Fruit fly (Drosophila melanogaster) whole organism, embryonic: Measurements from ENCODE around the gene CG7011.

ENCODE experiments used
- Abd-B ChIP-seq: fragments of 200-800 bp; sonication (Bioruptor generic); optimal IDR thresholded peaks from 2 replicates; lab custom pipeline; 2018; ENCODE audit warnings: missing biosample characterization, mild to moderate bottlenecking, missing genetic modification characterization, moderate library complexity
- CG10267 ChIP-seq: fragments of 200-800 bp; sonication (Bioruptor generic); optimal IDR thresholded peaks from 2 replicates; lab custom pipeline; 2018; ENCODE audit warnings: missing biosample characterization, mild to moderate bottlenecking, missing genetic modification characterization, moderate library complexity
- CG10321 ChIP-seq: fragments of 200-800 bp; sonication (Bioruptor generic); IDR thresholded peaks from 2 replicates; pipeline ENCODE4 v1.3.6; 2022; ENCODE audit warnings: missing biosample characterization, missing genetic modification characterization
- CG11085 ChIP-seq: fragments of 200-800 bp; sonication (Bioruptor generic); IDR thresholded peaks from 2 replicates; pipeline ENCODE4 v1.3.6; 2022; ENCODE audit warnings: missing biosample characterization, missing genetic modification characterization
- CG13296 ChIP-seq: fragments of 200-800 bp; sonication (Bioruptor generic); optimal IDR thresholded peaks from 3 replicates; lab custom pipeline; 2018; ENCODE audit warnings: missing biosample characterization, mild to moderate bottlenecking, missing genetic modification characterization
- CG1832 ChIP-seq: fragments of 200-800 bp; sonication (Bioruptor generic); optimal IDR thresholded peaks from 2 replicates; lab custom pipeline; 2017; ENCODE audit warnings: missing biosample characterization, mild to moderate bottlenecking, missing genetic modification characterization, inconsistent platforms
- CG2678 ChIP-seq: fragments of 200-800 bp; sonication (Bioruptor generic); optimal IDR thresholded peaks from 3 replicates; lab custom pipeline; 2019; ENCODE audit warnings: missing biosample characterization, mild to moderate bottlenecking, missing genetic modification characterization, moderate library complexity
- CG2712 ChIP-seq: fragments of 200-800 bp; optimal IDR thresholded peaks from 3 replicates; lab custom pipeline; 2019; ENCODE audit warnings: missing biosample characterization, mild to moderate bottlenecking, missing genetic modification characterization, moderate library complexity
- CG2889 ChIP-seq: fragments of 200-800 bp; sonication (Bioruptor generic); IDR thresholded peaks from 3 replicates; pipeline ENCODE4 v1.3.6; 2022; ENCODE audit warnings: missing biosample characterization, missing genetic modification characterization
- CG33557 ChIP-seq: fragments of 200-800 bp; sonication (Bioruptor generic); optimal IDR thresholded peaks from 2 replicates; lab custom pipeline; 2019; ENCODE audit warnings: missing biosample characterization, mild to moderate bottlenecking, missing genetic modification characterization, moderate library complexity
- CG34422 ChIP-seq: fragments of 200-800 bp; sonication (Bioruptor generic); IDR thresholded peaks from 3 replicates; pipeline ENCODE4 v1.3.6; 2022; ENCODE audit warnings: missing biosample characterization, missing genetic modification characterization
- CG3995 ChIP-seq: fragments of 200-800 bp; sonication (Bioruptor generic); optimal IDR thresholded peaks from 3 replicates; lab custom pipeline; 2016; ENCODE audit warnings: missing biosample characterization, missing genetic modification characterization
- CG8478 ChIP-seq: fragments of >200 bp; optimal IDR thresholded peaks from 2 replicates; lab custom pipeline; 2018
- CG9727 ChIP-seq: fragments of 200-800 bp; sonication (Bioruptor generic); optimal IDR thresholded peaks from 3 replicates; lab custom pipeline; 2017; ENCODE audit warnings: missing biosample characterization, mild to moderate bottlenecking, missing genetic modification characterization
- Chrac-16 ChIP-seq: fragments of 200-800 bp; sonication (Bioruptor generic); optimal IDR thresholded peaks from 3 replicates; lab custom pipeline; 2016; ENCODE audit warnings: missing biosample characterization, missing genetic modification characterization
- CoRest ChIP-seq: fragments of 200-800 bp; sonication (Bioruptor generic); optimal IDR thresholded peaks from 3 replicates; lab custom pipeline; 2018; ENCODE audit warnings: missing biosample characterization, mild to moderate bottlenecking, missing genetic modification characterization, moderate library complexity
- Doc3 ChIP-seq: fragments of 200-800 bp; sonication (Bioruptor generic); IDR thresholded peaks from 3 replicates; pipeline ENCODE4 v1.3.6; 2022; ENCODE audit warnings: missing biosample characterization, missing genetic modification characterization; ENCODE audit not compliant: partially characterized antibody
- ERR ChIP-seq: fragments of 200-800 bp; sonication (Bioruptor generic); optimal IDR thresholded peaks from 2 replicates; lab custom pipeline; 2016; ENCODE audit warnings: missing biosample characterization, missing genetic modification characterization
- Gug ChIP-seq: fragments of 200-800 bp; sonication (Bioruptor generic); IDR thresholded peaks from 4 replicates; pipeline ENCODE4 v1.3.6; 2022; ENCODE audit warnings: missing biosample characterization, missing genetic modification characterization
- H2.0 ChIP-seq: fragments of 200-800 bp; sonication (Bioruptor generic); IDR thresholded peaks from 2 replicates; pipeline ENCODE4 v1.3.6; 2022; ENCODE audit warnings: missing biosample characterization, missing genetic modification characterization
- Hmr ChIP-seq: fragments of 200-800 bp; sonication (Bioruptor generic); optimal IDR thresholded peaks from 3 replicates; lab custom pipeline; 2017; ENCODE audit warnings: mild to moderate bottlenecking, missing biosample characterization, missing genetic modification reagents, missing genetic modification characterization
- Hsf ChIP-seq: fragments of 200-800 bp; sonication (Bioruptor generic); optimal IDR thresholded peaks from 3 replicates; lab custom pipeline; 2016; ENCODE audit warnings: missing biosample characterization, missing genetic modification characterization
- Kr ChIP-seq: fragments of 200-800 bp; sonication (Bioruptor generic); optimal IDR thresholded peaks from 2 replicates; lab custom pipeline; 2017; ENCODE audit warnings: missing biosample characterization, mild to moderate bottlenecking, missing genetic modification characterization
- Lim3 ChIP-seq: fragments of 200-800 bp; sonication (Bioruptor generic); IDR thresholded peaks from 2 replicates; pipeline ENCODE4 v1.3.6; 2022; ENCODE audit warnings: missing biosample characterization, missing genetic modification characterization
- Ptx1 ChIP-seq: fragments of 200-800 bp; sonication (Bioruptor generic); IDR thresholded peaks from 2 replicates; pipeline ENCODE4 v1.3.6; 2022; ENCODE audit warnings: missing biosample characterization, missing genetic modification characterization
- Rx ChIP-seq: fragments of 200-800 bp; sonication (Bioruptor generic); IDR thresholded peaks from 2 replicates; pipeline ENCODE4 v1.3.6; 2022; ENCODE audit warnings: missing biosample characterization, missing genetic modification characterization
- Trl ChIP-seq, 3 experiments: fragments of >200 bp in 2 of 3; fragments of 200-800 bp in 1 of 3; sonication (Bioruptor generic) in 1 of 3; optimal IDR thresholded peaks; 2 replicates in 1 of 3; 3 replicates in 2 of 3; lab custom pipeline; 2016 to 2017; ENCODE audit warnings: missing biosample characterization in 1 of 3, missing genetic modification characterization in 1 of 3
- Xbp1 ChIP-seq: fragments of 200-800 bp; sonication (Bioruptor generic); optimal IDR thresholded peaks from 3 replicates; lab custom pipeline; 2016; ENCODE audit warnings: missing biosample characterization, mild to moderate bottlenecking, missing genetic modification characterization
- YL-1 ChIP-seq: fragments of 200-800 bp; sonication (Bioruptor generic); optimal IDR thresholded peaks from 3 replicates; lab custom pipeline; 2017; ENCODE audit warnings: missing biosample characterization, mild to moderate bottlenecking, missing genetic modification characterization
- bsh ChIP-seq, 2 experiments: fragments of 200-800 bp; sonication (Bioruptor generic); optimal IDR thresholded peaks; 2 replicates each; lab custom pipeline; 2017 to 2018; ENCODE audit warnings: mild to moderate bottlenecking in 2 of 2, missing biosample characterization in 2 of 2, missing genetic modification characterization in 2 of 2, moderate library complexity in 1 of 2
- chinmo ChIP-seq: fragments of 200-800 bp; sonication (Bioruptor generic); IDR thresholded peaks from 4 replicates; pipeline ENCODE4 v1.3.6; 2022; ENCODE audit warnings: missing biosample characterization, missing genetic modification characterization; ENCODE audit not compliant: partially characterized antibody
- chn ChIP-seq: fragments of 200-800 bp; sonication (Bioruptor generic); optimal IDR thresholded peaks from 2 replicates; lab custom pipeline; 2016; ENCODE audit warnings: missing biosample characterization, missing genetic modification characterization
- dysf ChIP-seq: fragments of 200-800 bp; sonication (Bioruptor generic); IDR thresholded peaks from 3 replicates; pipeline ENCODE4 v1.3.6; 2022; ENCODE audit warnings: missing biosample characterization, missing genetic modification characterization
- grau ChIP-seq: fragments of 200-800 bp; optimal IDR thresholded peaks from 3 replicates; lab custom pipeline; 2019; ENCODE audit warnings: missing biosample characterization, mild to moderate bottlenecking, missing genetic modification characterization, moderate library complexity
- ind ChIP-seq: fragments of 200-800 bp; sonication (Bioruptor generic); optimal IDR thresholded peaks from 3 replicates; lab custom pipeline; 2016; ENCODE audit warnings: missing biosample characterization, missing genetic modification characterization
- kah ChIP-seq: fragments of 200-800 bp; sonication (Bioruptor generic); optimal IDR thresholded peaks from 2 replicates; lab custom pipeline; 2018; ENCODE audit warnings: missing biosample characterization, mild to moderate bottlenecking, missing genetic modification characterization
- kay ChIP-seq: fragments of 200-800 bp; sonication (Bioruptor generic); optimal IDR thresholded peaks from 2 replicates; lab custom pipeline; 2016; ENCODE audit warnings: missing biosample characterization, missing genetic modification characterization
- lola ChIP-seq, 3 experiments: fragments of >200 bp in 2 of 3; fragments of 200-800 bp in 1 of 3; sonication (Bioruptor generic) in 1 of 3; optimal IDR thresholded peaks; 2 replicates each; lab custom pipeline; 2017 to 2019; ENCODE audit warnings: missing biosample characterization in 3 of 3, missing genetic modification characterization in 3 of 3, mild to moderate bottlenecking in 1 of 3, moderate library complexity in 1 of 3
- mam ChIP-seq: fragments of 200-800 bp; sonication (Bioruptor generic); optimal IDR thresholded peaks from 3 replicates; lab custom pipeline; 2016; ENCODE audit warnings: missing biosample characterization, missing genetic modification characterization
- otp ChIP-seq: fragments of 200-800 bp; sonication (Bioruptor generic); IDR thresholded peaks from 3 replicates; pipeline ENCODE4, ENCODE4 v1.3.6; 2022; ENCODE audit warnings: missing biosample characterization, missing genetic modification characterization
- rib ChIP-seq: fragments of 200-800 bp; sonication (Bioruptor generic); IDR thresholded peaks from 2 replicates; pipeline ENCODE4 v1.3.6; 2022; ENCODE audit warnings: missing biosample characterization, missing genetic modification characterization
- sens ChIP-seq: fragments of 200-800 bp; sonication (Bioruptor generic); peaks from one replicate; lab custom pipeline; 2016; ENCODE audit warnings: missing biosample characterization, missing genetic modification characterization
- slbo ChIP-seq: fragments of 200-800 bp; sonication (Bioruptor generic); IDR thresholded peaks from 2 replicates; pipeline ENCODE4 v1.3.6; 2022; ENCODE audit warnings: missing biosample characterization, missing genetic modification characterization
- sqz ChIP-seq: fragments of 200-800 bp; sonication (Bioruptor generic); optimal IDR thresholded peaks from 3 replicates; lab custom pipeline; 2018; ENCODE audit warnings: missing biosample characterization, mild to moderate bottlenecking, missing genetic modification characterization
- ssp ChIP-seq: fragments of 200-800 bp; sonication (Bioruptor generic); IDR thresholded peaks from 2 replicates; pipeline ENCODE4 v1.3.6; 2022; ENCODE audit warnings: missing biosample characterization, missing genetic modification characterization
- tin ChIP-seq: fragments of 200-800 bp; sonication (Bioruptor generic); optimal IDR thresholded peaks from 3 replicates; lab custom pipeline; 2016; ENCODE audit warnings: missing biosample characterization, missing genetic modification characterization
- tup ChIP-seq: fragments of 200-800 bp; sonication (Bioruptor generic); optimal IDR thresholded peaks from 2 replicates; lab custom pipeline; 2016; ENCODE audit warnings: missing biosample characterization, mild to moderate bottlenecking, missing genetic modification characterization, moderate library complexity
- zfh1 ChIP-seq: fragments of 200-800 bp; sonication (Bioruptor generic); IDR thresholded peaks from 3 replicates; pipeline ENCODE4 v1.3.6; 2022; ENCODE audit warnings: missing biosample characterization, missing genetic modification characterization

Gene CG7011

DNA sequence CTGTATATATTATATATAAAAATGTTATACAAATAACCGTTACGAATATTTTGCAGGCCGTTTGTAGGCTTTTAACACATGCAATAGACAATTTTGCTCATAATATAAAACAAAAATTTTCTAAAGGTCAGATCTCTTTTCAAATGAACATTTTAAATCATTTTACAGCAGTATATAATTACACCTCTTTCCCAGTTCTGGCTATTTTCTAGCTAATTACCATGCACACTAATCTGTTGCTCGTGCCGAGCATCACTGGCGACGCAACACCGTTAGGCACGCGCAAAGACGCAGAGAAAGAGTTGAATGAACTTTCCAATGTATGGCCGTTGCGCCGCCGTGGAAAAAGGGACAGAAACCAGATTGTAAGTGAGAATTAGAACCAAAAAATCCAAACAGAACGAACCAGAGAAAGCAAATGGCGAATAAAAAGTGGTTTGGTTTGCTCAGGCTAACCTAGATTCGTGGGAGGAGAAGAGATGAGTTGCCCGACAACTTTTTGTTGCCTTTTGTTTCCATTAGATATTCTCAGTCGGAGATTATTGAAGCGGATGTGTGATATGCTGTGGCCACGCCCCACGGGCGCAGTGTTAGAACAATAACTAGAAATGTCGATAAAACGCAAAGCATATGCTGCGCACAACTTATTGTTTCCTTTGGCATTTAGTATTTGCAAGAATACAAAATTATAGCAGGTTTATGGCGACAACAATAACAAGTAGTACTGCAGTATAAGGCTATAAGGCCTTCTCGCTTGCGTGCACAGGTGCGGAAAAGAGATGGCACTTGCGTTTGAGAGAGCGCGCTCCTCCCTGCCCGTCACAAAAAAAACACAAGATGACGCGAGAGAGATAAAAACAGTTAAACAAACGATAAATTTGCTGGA lies 22.1 kb downstream of the CG7011 start (continued):
- peak; percentile 24 for TF ChIP-seq Chrac-16
- no peak for TF ChIP-seq tup (GFP tag; lab: Kevin White, UChicago)
- peak; percentile 3 for TF ChIP-seq Abd-B (GFP tag; lab: Kevin White, UChicago)
- TF ChIP-seq bsh (GFP tag; optimal IDR thresholded peaks at IDR 0.05; lab: Kevin White, UChicago) = peak in 1 of 2 experiments; percentile 4
- TF ChIP-seq sens = peak; percentile 76
- peak; percentile 30 for TF ChIP-seq kay (GFP tag; lab: Kevin White, UChicago)
- TF ChIP-seq ind (GFP tag; lab: Kevin White, UChicago) = peak; percentile 1
- TF ChIP-seq CG33557 (GFP tag; lab: Kevin White, UChicago) = no peak
- TF ChIP-seq CG10267 (tag; lab: Kevin White, UChicago) = peak; percentile 8
- TF ChIP-seq Kr (GFP tag; lab: Kevin White, UChicago) = peak; percentile 30
- peak; percentile 32; the same call in 2 of the 3 replicates for TF ChIP-seq CG34422 (GFP tag; lab: Robert Waterston, UW)
- peak; percentile 11; the same call in 1 of the 4 replicates for TF ChIP-seq Gug
- TF ChIP-seq chinmo = peak; percentile 80; the same call in 3 of the 4 replicates
- peak; percentile 15 for TF ChIP-seq Hsf (GFP tag; lab: Kevin White, UChicago)
- TF ChIP-seq mam (GFP tag; lab: Kevin White, UChicago) = peak; percentile 9
- 0 out of 2 replicates have a peak, but pooled peaks have one; percentile 26 for TF ChIP-seq H2.0 (GFP tag; lab: Robert Waterston, UW)
- TF ChIP-seq CG10321 (GFP tag; lab: Robert Waterston, UW) = peak; percentile 96
- TF ChIP-seq ERR (GFP tag; lab: Kevin White, UChicago) = no peak
- peak; percentile 38 for TF ChIP-seq grau (tag; lab: Kevin White, UChicago)
- no peak for TF ChIP-seq CG8478
- TF ChIP-seq kah (GFP tag; lab: Kevin White, UChicago) = peak; percentile 0
- TF ChIP-seq chn (GFP tag; lab: Kevin White, UChicago) = peak; percentile 8
- TF ChIP-seq Xbp1 = peak; percentile 23
- TF ChIP-seq CG3995 (GFP tag; lab: Kevin White, UChicago) = no peak
- TF ChIP-seq rib (GFP tag; lab: Robert Waterston, UW) = peak; percentile 39; the same call in 1 of the 2 replicates
- peak; percentile 56 for TF ChIP-seq CG2712
- no peak for TF ChIP-seq CG2889 (GFP tag; lab: Robert Waterston, UW)
- peak; percentile 51 for TF ChIP-seq CoRest (tag; lab: Kevin White, UChicago)
- TF ChIP-seq Hmr (GFP tag; lab: Kevin White, UChicago) = peak; percentile 19
- peak; percentile 49; the same call in 1 of the 2 replicates for TF ChIP-seq Ptx1 (GFP tag; lab: Robert Waterston, UW)
- peak; percentile 55 to 71 for TF ChIP-seq Trl (optimal IDR thresholded peaks at IDR 0.05; lab: Kevin White, UChicago)
- TF ChIP-seq Trl (GFP tag; optimal IDR thresholded peaks at IDR 0.05; lab: Kevin White, UChicago) = no peak
- peak; percentile 14; the same call in 1 of the 3 replicates for TF ChIP-seq dysf (GFP tag; lab: Robert Waterston, UW)
- peak in 1 of 3 experiments; percentile 39 for TF ChIP-seq lola (GFP tag; optimal IDR thresholded peaks at IDR 0.05; lab: Kevin White, UChicago)
- TF ChIP-seq Doc3 (GFP tag; lab: Robert Waterston, UW) = 0 out of 3 replicates have a peak, but pooled peaks have one; percentile 13
- TF ChIP-seq slbo = peak; percentile 60
- TF ChIP-seq ssp (GFP tag; lab: Robert Waterston, UW) = no peak
- TF ChIP-seq CG13296 (GFP tag; lab: Kevin White, UChicago) = no peak
- TF ChIP-seq sqz = peak; percentile 95
- TF ChIP-seq Lim3 (GFP tag; lab: Robert Waterston, UW) = no peak
- TF ChIP-seq zfh1 (GFP tag; lab: Robert Waterston, UW) = peak; percentile 65; the same call in 2 of the 3 replicates
- TF ChIP-seq CG1832 = peak; percentile 83
- 0 out of 2 replicates have a peak, but pooled peaks have one; percentile 17 for TF ChIP-seq CG11085 (GFP tag; lab: Robert Waterston, UW)
- TF ChIP-seq otp (GFP tag; lab: Robert Waterston, UW) = no peak
- peak; percentile 84 for TF ChIP-seq YL-1
- TF ChIP-seq CG9727 (GFP tag; lab: Kevin White, UChicago) = peak; percentile 31
- peak; percentile 48 for TF ChIP-seq CG2678 (tag; lab: Kevin White, UChicago)
- peak; percentile 40 for TF ChIP-seq tin
- TF ChIP-seq Rx (GFP tag; lab: Robert Waterston, UW) = peak; percentile 46; the same call in 1 of the 2 replicates
